Worm (Caenorhabditis elegans): ENCODE data around the gene ttr-54.

DNA sequence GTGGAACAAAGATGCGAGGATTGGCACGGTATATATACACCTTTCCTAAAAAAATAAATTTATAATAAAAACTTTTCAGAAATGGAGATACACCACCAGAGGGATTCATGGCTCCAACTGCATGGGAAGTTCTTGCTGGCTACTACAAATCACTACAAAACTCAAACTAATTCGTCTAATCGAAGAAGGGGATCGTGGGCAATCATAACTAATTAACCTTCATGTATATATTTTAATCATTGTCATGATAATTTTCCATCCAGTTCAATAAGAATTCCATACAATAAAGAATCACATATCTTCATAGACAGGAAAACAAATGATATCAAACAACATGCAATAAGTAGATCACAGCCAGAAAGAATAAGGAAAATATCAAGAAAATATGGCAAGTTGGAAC is 8.5 kb downstream of the ttr-54 start:
- TF ChIP-seq dve-1 (tag; optimal IDR thresholded peaks at IDR 0.05): no peak
- TF ChIP-seq elt-2 (tag; optimal IDR thresholded peaks at IDR 0.05): no peak
- TF ChIP-seq ama-1 (optimal IDR thresholded peaks at IDR 0.05): no peak
- TF ChIP-seq pha-4 (tag; optimal IDR thresholded peaks at IDR 0.05): no peak
- no peak for TF ChIP-seq hlh-30 (tag; optimal IDR thresholded peaks at IDR 0.05; ENCODE audit: insufficient read depth)
